Worm (Caenorhabditis elegans) whole organism, L4/young adult: ENCODE measurements around the gene ZK616.5.

ENCODE experiments used
- W03F9.2 ChIP-seq: fragments of 150-350 bp; optimal IDR thresholded peaks from 2 replicates; lab custom pipeline; 2014; ENCODE audit warnings: missing biosample characterization, missing genetic modification characterization
- dao-5 ChIP-seq: sonication (generic microtip); optimal IDR thresholded peaks from 2 replicates; lab custom pipeline; 2016; ENCODE audit warnings: missing genotype, missing genetic modification characterization, moderate library complexity, missing compliant biosample characterization
- him-1 ChIP-seq: sonication (generic microtip); optimal IDR thresholded peaks from 2 replicates; lab custom pipeline; 2016; ENCODE audit warnings: missing genotype, missing genetic modification reagents, missing genetic modification characterization, missing compliant biosample characterization

DNA sequence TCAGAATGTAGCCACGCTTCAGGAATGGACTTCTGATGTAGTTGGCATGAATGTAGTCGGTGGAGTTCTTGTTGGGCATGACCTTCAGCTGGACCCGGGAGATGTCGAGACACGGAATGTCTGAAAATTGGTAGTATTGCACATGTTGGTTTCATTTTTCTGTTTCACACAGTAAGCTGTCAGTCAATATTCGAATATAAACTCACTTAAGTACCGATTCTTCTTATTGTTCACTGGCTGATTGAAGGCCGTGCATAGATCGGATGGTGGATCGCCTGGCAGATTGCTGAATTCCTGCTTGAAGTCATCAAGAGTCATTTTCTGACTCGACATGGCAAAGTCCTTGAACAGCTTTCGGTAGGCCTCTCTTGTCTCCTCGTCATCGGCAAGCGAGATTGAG lies 17.4 kb downstream of the ZK616.5 start:
- TF ChIP-seq dao-5 (tag; lab: Kevin White, UChicago): no peak
- no peak for TF ChIP-seq him-1 (tag; lab: Kevin White, UChicago)
- TF ChIP-seq W03F9.2 (tag; lab: Kevin White, UChicago): no peak
